Worm (Caenorhabditis elegans) whole organism, late embryonic: Measurements from ENCODE around the gene clec-256.

Experiments
- F13H6.1 ChIP-seq: sonication (generic microtip); optimal IDR thresholded peaks from 2 replicates; lab custom pipeline; 2016; ENCODE audit warnings: missing genetic modification characterization, missing compliant biosample characterization
- K09A11.1 ChIP-seq: sonication (generic microtip); optimal IDR thresholded peaks from 2 replicates; lab custom pipeline; 2017; ENCODE audit warnings: antibody characterized with exemption, mild to moderate bottlenecking, missing genetic modification characterization, missing compliant biosample characterization; ENCODE audit not compliant: insufficient read depth
- Y22D7AL.16 ChIP-seq: sonication (generic microtip); optimal IDR thresholded peaks from 2 replicates; lab custom pipeline; 2016; ENCODE audit warnings: missing genetic modification characterization, missing compliant biosample characterization
- ahr-1 ChIP-seq: sonication (generic microtip); optimal IDR thresholded peaks from 2 replicates; lab custom pipeline; 2016; ENCODE audit warnings: missing genetic modification characterization, missing compliant biosample characterization
- ama-1 ChIP-seq: fragments of 150-350 bp; optimal IDR thresholded peaks from 2 replicates; lab custom pipeline; 2014
- ceh-14 ChIP-seq: sonication (generic microtip); optimal IDR thresholded peaks from 2 replicates; lab custom pipeline; 2016; ENCODE audit warnings: missing genotype, missing genetic modification characterization, missing compliant biosample characterization
- ceh-18 ChIP-seq: sonication (generic microtip); optimal IDR thresholded peaks from 2 replicates; lab custom pipeline; 2016; ENCODE audit warnings: missing genetic modification characterization, missing compliant biosample characterization
- ceh-2 ChIP-seq: sonication (generic microtip); optimal IDR thresholded peaks from 2 replicates; lab custom pipeline; 2016; ENCODE audit warnings: missing genotype, missing genetic modification characterization, missing compliant biosample characterization
- ceh-30 ChIP-seq: fragments of 150-350 bp; optimal IDR thresholded peaks from 2 replicates; lab custom pipeline; 2014; ENCODE audit warnings: missing biosample characterization, missing genetic modification characterization
- ceh-31 ChIP-seq: sonication (generic microtip); optimal IDR thresholded peaks from 2 replicates; lab custom pipeline; 2016; ENCODE audit warnings: missing genetic modification characterization, missing compliant biosample characterization
- ceh-34 ChIP-seq: sonication (generic microtip); optimal IDR thresholded peaks from 2 replicates; lab custom pipeline; 2016; ENCODE audit warnings: mild to moderate bottlenecking, missing genetic modification characterization, missing compliant biosample characterization
- ceh-45 ChIP-seq: fragments of 200-800 bp; sonication (Bioruptor generic); IDR thresholded peaks from 2 replicates; pipeline ENCODE4 v1.3.6; 2022; ENCODE audit warnings: missing genetic modification reagents, missing genetic modification characterization, missing compliant biosample characterization
- ceh-48 ChIP-seq: sonication (generic microtip); optimal IDR thresholded peaks from 2 replicates; lab custom pipeline; 2016; ENCODE audit warnings: missing genetic modification characterization, inconsistent platforms, missing compliant biosample characterization
- ceh-6 ChIP-seq: fragments of 200-800 bp; sonication (Bioruptor generic); optimal IDR thresholded peaks from 2 replicates; lab custom pipeline; 2018; ENCODE audit warnings: mild to moderate bottlenecking, missing genetic modification characterization, missing compliant biosample characterization
- ceh-9 ChIP-seq: sonication (generic microtip); optimal IDR thresholded peaks from 2 replicates; lab custom pipeline; 2016; ENCODE audit warnings: mild to moderate bottlenecking, missing genetic modification characterization, inconsistent platforms, missing compliant biosample characterization
- dmd-4 ChIP-seq: sonication (generic microtip); optimal IDR thresholded peaks from 2 replicates; lab custom pipeline; 2016; ENCODE audit warnings: borderline replicate concordance, missing genetic modification characterization, missing compliant biosample characterization
- elt-4 ChIP-seq: sonication (generic microtip); optimal IDR thresholded peaks from 2 replicates; lab custom pipeline; 2016; ENCODE audit warnings: missing genetic modification characterization, missing compliant biosample characterization
- ets-4 ChIP-seq: sonication (generic microtip); optimal IDR thresholded peaks from 2 replicates; lab custom pipeline; 2016; ENCODE audit warnings: missing genetic modification characterization, missing compliant biosample characterization
- eyg-1 ChIP-seq: sonication (generic microtip); optimal IDR thresholded peaks from 2 replicates; lab custom pipeline; 2016; ENCODE audit warnings: missing genotype, missing genetic modification characterization, missing compliant biosample characterization
- fkh-10 ChIP-seq: fragments of 150-350 bp; optimal IDR thresholded peaks from 2 replicates; lab custom pipeline; 2014; ENCODE audit warnings: missing biosample characterization, missing genetic modification reagents, missing genetic modification characterization
- gmeb-2 ChIP-seq: sonication (generic microtip); optimal IDR thresholded peaks from 2 replicates; lab custom pipeline; 2016; ENCODE audit warnings: missing genetic modification characterization, inconsistent platforms, missing compliant biosample characterization
- hlh-8 ChIP-seq: sonication (generic microtip); optimal IDR thresholded peaks from 2 replicates; lab custom pipeline; 2016; ENCODE audit warnings: missing genotype, missing genetic modification characterization, missing compliant biosample characterization
- lin-11 ChIP-seq: fragments of 200-800 bp; sonication (Bioruptor generic); optimal IDR thresholded peaks from 2 replicates; lab custom pipeline; 2018; ENCODE audit warnings: mild to moderate bottlenecking, missing genetic modification characterization, missing compliant biosample characterization
- madf-2 ChIP-seq: sonication (generic microtip); optimal IDR thresholded peaks from 2 replicates; lab custom pipeline; 2017; ENCODE audit warnings: missing genetic modification characterization, missing compliant biosample characterization
- mec-3 ChIP-seq: sonication (generic microtip); optimal IDR thresholded peaks from 2 replicates; lab custom pipeline; 2016; ENCODE audit warnings: borderline replicate concordance, missing genetic modification characterization, missing compliant biosample characterization
- nfya-1 ChIP-seq: sonication (generic microtip); optimal IDR thresholded peaks from 2 replicates; lab custom pipeline; 2017; ENCODE audit warnings: missing genetic modification characterization, mild to moderate bottlenecking, missing compliant biosample characterization, antibody characterized with exemption, moderate library complexity
- nhr-232 ChIP-seq: sonication (generic microtip); optimal IDR thresholded peaks from 2 replicates; lab custom pipeline; 2016; ENCODE audit warnings: missing genetic modification characterization, missing compliant biosample characterization
- pag-3 ChIP-seq: sonication (generic microtip); optimal IDR thresholded peaks from 2 replicates; lab custom pipeline; 2016; ENCODE audit warnings: missing compliant biosample characterization, missing genetic modification characterization, borderline replicate concordance
- pax-1 ChIP-seq: fragments of 150-350 bp; optimal IDR thresholded peaks from 2 replicates; lab custom pipeline; 2014; ENCODE audit warnings: missing biosample characterization, missing genetic modification characterization
- pha-2 ChIP-seq: sonication (generic microtip); optimal IDR thresholded peaks from 2 replicates; lab custom pipeline; 2017; ENCODE audit warnings: mild to moderate bottlenecking, missing genetic modification characterization, missing compliant biosample characterization
- pha-4 ChIP-seq: fragments of 150-350 bp; optimal IDR thresholded peaks from 2 replicates; lab custom pipeline; 2018; ENCODE audit warnings: missing biosample characterization, missing genetic modification reagents, missing genetic modification characterization
- rnt-1 ChIP-seq: sonication (generic microtip); optimal IDR thresholded peaks from 2 replicates; lab custom pipeline; 2016; ENCODE audit warnings: missing genetic modification characterization, missing compliant biosample characterization
- sdc-2 ChIP-seq: sonication (generic microtip); optimal IDR thresholded peaks from 2 replicates; lab custom pipeline; 2016; ENCODE audit warnings: missing genotype, missing genetic modification characterization, missing compliant biosample characterization
- sox-4 ChIP-seq: sonication (generic microtip); optimal IDR thresholded peaks from 2 replicates; lab custom pipeline; 2017; ENCODE audit warnings: mild to moderate bottlenecking, missing genetic modification characterization, inconsistent platforms, missing compliant biosample characterization
- tbx-2 ChIP-seq: sonication (generic microtip); optimal IDR thresholded peaks from 2 replicates; lab custom pipeline; 2016; ENCODE audit warnings: missing genetic modification characterization, missing compliant biosample characterization
- tbx-7 ChIP-seq: sonication (generic microtip); optimal IDR thresholded peaks from 2 replicates; lab custom pipeline; 2016; ENCODE audit warnings: missing genotype, missing genetic modification characterization, missing compliant biosample characterization
- unc-3 ChIP-seq, 2 experiments: fragments of 200-800 bp in 1 of 2; sonication (Bioruptor generic) in 1 of 2; sonication (generic microtip) in 1 of 2; conservative IDR thresholded peaks in 1 of 2; optimal IDR thresholded peaks in 1 of 2; 2 replicates each; pipeline versions ENCODE4 v1.3.6 to Lab custom; 2016 to 2022; ENCODE audit warnings: missing compliant biosample characterization in 2 of 2, missing genetic modification characterization in 2 of 2, missing genetic modification reagents in 1 of 2
- unc-42 ChIP-seq: sonication (generic microtip); optimal IDR thresholded peaks from 2 replicates; lab custom pipeline; 2016; ENCODE audit warnings: missing genotype, missing genetic modification characterization, missing compliant biosample characterization

Gene clec-256

ce11 chrV:18802077-18802476 is 30.6 kb downstream of the clec-256 start, which contains the start of gene C54E10.11:
C54E10.11 (minus strand) TSS chrV:18802177.
- TF ChIP-seq lin-11 (tag; lab: Kevin White, UChicago) = no peak
- no peak for TF ChIP-seq unc-3 (GFP tag; conservative IDR thresholded peaks at IDR 0.05; lab: Robert Waterston, UW)
- TF ChIP-seq unc-3 (tag; optimal IDR thresholded peaks at IDR 0.05; lab: Kevin White, UChicago) = no peak
- no peak for TF ChIP-seq tbx-7
- TF ChIP-seq pha-2 (tag; lab: Kevin White, UChicago) = no peak
- TF ChIP-seq ets-4 = no peak
- no peak for TF ChIP-seq rnt-1 (tag; lab: Kevin White, UChicago)
- TF ChIP-seq ceh-18 (tag; lab: Kevin White, UChicago) = no peak
- no peak for TF ChIP-seq sdc-2 (tag; lab: Kevin White, UChicago)
- TF ChIP-seq ceh-45 (GFP tag; lab: Robert Waterston, UW) = no peak
- TF ChIP-seq pha-4 (tag; lab: Kevin White, UChicago) = no peak
- TF ChIP-seq dmd-4 (tag; lab: Kevin White, UChicago) = no peak
- TF ChIP-seq gmeb-2 = no peak
- TF ChIP-seq eyg-1 (tag; lab: Kevin White, UChicago) = no peak
- no peak for TF ChIP-seq ceh-9 (tag; lab: Kevin White, UChicago)
- TF ChIP-seq ceh-30 (tag; lab: Kevin White, UChicago) = no peak
- no peak for TF ChIP-seq sox-4
- no peak for TF ChIP-seq unc-42 (tag; lab: Kevin White, UChicago)

DNA sequence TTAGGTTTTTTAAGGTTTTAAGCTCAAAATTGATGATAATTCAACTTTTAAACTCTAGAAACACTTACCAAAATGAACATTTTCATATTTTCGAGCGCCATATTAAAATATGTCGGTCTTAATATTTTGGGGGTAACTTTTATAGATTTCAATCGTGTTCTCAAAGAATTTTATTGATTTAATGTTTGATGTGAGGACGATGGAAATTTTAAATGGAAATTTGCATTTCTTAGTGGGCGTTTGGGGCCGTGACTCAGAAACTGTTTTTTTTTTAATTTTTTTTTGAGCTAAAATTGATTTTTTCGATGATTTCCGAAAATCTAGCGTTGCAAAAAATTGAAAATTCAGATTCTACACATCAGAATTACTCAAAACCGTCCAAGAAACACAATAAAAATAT is 31.8 kb downstream of the clec-256 start, which contains the start of gene C54E10.10:
C54E10.10 (minus strand) TSS at position 101 of the 400 bp plus-strand sequence.
- TF ChIP-seq tbx-2 (tag; lab: Kevin White, UChicago) (no peak), Y22D7AL.16 (tag; lab: Kevin White, UChicago) (no peak), pax-1 (tag; lab: Kevin White, UChicago) (no peak), F13H6.1 (no peak), ama-1 (lab: Kevin White, UChicago) (no peak), elt-4 (tag; lab: Kevin White, UChicago) (no peak), ceh-6 (no peak), ceh-2 (tag; lab: Kevin White, UChicago) (no peak), madf-2 (tag; lab: Kevin White, UChicago) (no peak), mec-3 (tag; lab: Kevin White, UChicago) (no peak), ahr-1 (tag; lab: Kevin White, UChicago) (no peak), fkh-10 (GFP tag; lab: Kevin White, UChicago) (no peak), ceh-14 (tag; lab: Kevin White, UChicago) (no peak)

ce11 chrV:18806409-18806808 is 34.9 kb downstream of the clec-256 start, which contains the start of gene sri-10:
sri-10 (minus strand) TSS chrV:18806509.
- no peak for TF ChIP-seq ceh-48 (tag; lab: Kevin White, UChicago)
- no peak for TF ChIP-seq eyg-1 (tag; lab: Kevin White, UChicago)
- TF ChIP-seq sdc-2 (tag; lab: Kevin White, UChicago) = no peak
- no peak for TF ChIP-seq elt-4 (tag; lab: Kevin White, UChicago)
- no peak for TF ChIP-seq Y22D7AL.16 (tag; lab: Kevin White, UChicago)
- TF ChIP-seq F13H6.1 = no peak
- no peak for TF ChIP-seq ahr-1 (tag; lab: Kevin White, UChicago)
- TF ChIP-seq tbx-2 (tag; lab: Kevin White, UChicago) = no peak

- TF ChIP-seq ceh-14 (tag; lab: Kevin White, UChicago) = peak; percentile 28
- TF ChIP-seq nfya-1 (tag; lab: Kevin White, UChicago) = peak; percentile 35
- no peak for TF ChIP-seq pag-3 (tag; lab: Kevin White, UChicago)
- TF ChIP-seq madf-2 (tag; lab: Kevin White, UChicago) = no peak
- peak; percentile 29 for TF ChIP-seq tbx-2 (tag; lab: Kevin White, UChicago)
- no peak for TF ChIP-seq ceh-34
- TF ChIP-seq ceh-18 (tag; lab: Kevin White, UChicago) = peak; percentile 28
- TF ChIP-seq K09A11.1 (tag; lab: Kevin White, UChicago) = no peak
- peak; percentile 72 for TF ChIP-seq ceh-48 (tag; lab: Kevin White, UChicago)
- TF ChIP-seq nhr-232 (tag; lab: Kevin White, UChicago) = no peak
- peak; percentile 28 for TF ChIP-seq hlh-8
- TF ChIP-seq rnt-1 (tag; lab: Kevin White, UChicago) = peak; percentile 37
- peak; percentile 96 for TF ChIP-seq unc-42 (tag; lab: Kevin White, UChicago)
- peak; percentile 66 for TF ChIP-seq ceh-31 (tag; lab: Kevin White, UChicago)
Measured at ce11 chrV:18808621-18809020, 37.1 kb downstream of the clec-256 start, which contains the start of gene C54E10.6. C54E10.6 (minus strand) TSS chrV:18808729.
